Fruit fly (Drosophila melanogaster) whole organism, wandering third instar larva: Measurements from ENCODE around the gene CG7387.

Experiments
- Abd-B ChIP-seq: fragments of >200 bp; optimal IDR thresholded peaks from 2 replicates; lab custom pipeline; 2017; ENCODE audit warnings: missing biosample characterization, missing genetic modification characterization
- Dfd ChIP-seq: fragments of >200 bp; optimal IDR thresholded peaks from 2 replicates; lab custom pipeline; 2017; ENCODE audit warnings: missing biosample characterization, missing genetic modification characterization
- Dif ChIP-seq: fragments of 200-275, 200-300 bp; sonication (Bioruptor generic); optimal IDR thresholded peaks from 2 replicates; lab custom pipeline; 2018; ENCODE audit warnings: missing biosample characterization, missing genetic modification characterization; ENCODE audit not compliant: partially characterized antibody
- HLH106 ChIP-seq: fragments of 200-800 bp; optimal IDR thresholded peaks from 3 replicates; lab custom pipeline; 2019; ENCODE audit warnings: missing biosample characterization, mild to moderate bottlenecking, missing genetic modification characterization, moderate library complexity
- Hnf4 ChIP-seq: fragments of 200-800 bp; sonication (Bioruptor generic); optimal IDR thresholded peaks from 2 replicates; lab custom pipeline; 2016; ENCODE audit warnings: missing biosample characterization, mild to moderate bottlenecking, missing genetic modification characterization
- Mio ChIP-seq: sonication (Bioruptor generic); optimal IDR thresholded peaks from 2 replicates; lab custom pipeline; 2016; ENCODE audit warnings: missing biosample characterization, missing genetic modification characterization
- br ChIP-seq: fragments of 200-800 bp; sonication (Bioruptor generic); optimal IDR thresholded peaks from 2 replicates; lab custom pipeline; 2016; ENCODE audit warnings: missing biosample characterization, missing genetic modification characterization
- dl ChIP-seq, 2 experiments: fragments of 175-275, 200-275 bp in 1 of 2; fragments of 200-275 bp in 1 of 2; sonication (Bioruptor generic); optimal IDR thresholded peaks; lab custom pipeline; 2018; ENCODE audit warnings: mild to moderate bottlenecking in 2 of 2, missing biosample characterization in 2 of 2, missing genetic modification characterization in 2 of 2, moderate library complexity in 2 of 2; ENCODE audit not compliant: partially characterized antibody in 2 of 2, insufficient read depth in 1 of 2
- h ChIP-seq: fragments of 200-800 bp; sonication (Bioruptor generic); optimal IDR thresholded peaks from 3 replicates; lab custom pipeline; 2016; ENCODE audit warnings: missing biosample characterization, mild to moderate bottlenecking, missing genetic modification characterization
- usp ChIP-seq: fragments of >200 bp; optimal IDR thresholded peaks from 2 replicates; lab custom pipeline; 2017; ENCODE audit warnings: missing biosample characterization, missing genetic modification characterization

DNA sequence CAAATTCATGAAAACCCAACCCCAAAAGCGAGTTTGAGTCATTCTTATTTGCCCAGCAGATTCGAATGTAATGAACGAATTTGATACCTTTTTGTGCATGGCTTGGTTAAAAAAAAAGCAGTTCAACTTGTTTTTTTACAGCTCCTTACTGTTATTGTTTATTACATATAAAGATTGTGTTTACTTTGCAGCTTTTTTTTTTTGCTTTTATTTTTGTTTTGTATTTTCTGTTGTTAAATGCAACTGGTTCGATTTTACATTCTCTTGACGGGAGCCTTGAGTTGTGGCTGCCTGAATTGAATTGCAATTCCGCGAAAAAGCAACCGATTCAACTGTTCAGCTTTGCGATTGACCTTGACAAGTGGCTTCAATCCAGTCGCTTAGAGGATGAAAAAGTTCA is 38.4 kb downstream of the CG7387 start:
- TF ChIP-seq Abd-B (GFP tag; lab: Kevin White, UChicago): no peak
- no peak for TF ChIP-seq h
- no peak for TF ChIP-seq Dif (GFP tag; lab: Kevin White, UChicago)
- TF ChIP-seq Hnf4 (GFP tag; lab: Kevin White, UChicago): no peak
- no peak for TF ChIP-seq Dfd
- TF ChIP-seq dl (GFP tag; optimal IDR thresholded peaks at IDR 0.05; lab: Kevin White, UChicago; ENCODE audit: insufficient read depth in 1 of 2, partially characterized antibody in 2 of 2): no peak
- TF ChIP-seq Mio (GFP tag; lab: Kevin White, UChicago): no peak
- TF ChIP-seq br: no peak
- TF ChIP-seq HLH106 (tag; lab: Kevin White, UChicago): no peak
- no peak for TF ChIP-seq usp
